Worm (Caenorhabditis elegans) whole organism, L2 larva: ENCODE measurements around the gene tor-2.

ENCODE experiments used
- Y55F3AM.14 ChIP-seq: fragments of 200-800 bp; sonication (Bioruptor generic); optimal IDR thresholded peaks from 2 replicates; lab custom pipeline; 2018; ENCODE audit warnings: mild to moderate bottlenecking, missing genetic modification characterization, missing compliant biosample characterization
- aly-2 ChIP-seq: fragments of 150-350 bp; optimal IDR thresholded peaks from 2 replicates; lab custom pipeline; 2014; ENCODE audit warnings: missing biosample characterization, missing genetic modification characterization
- ceh-82 ChIP-seq: fragments of 150-350 bp; optimal IDR thresholded peaks from 2 replicates; lab custom pipeline; 2014; ENCODE audit warnings: missing biosample characterization, missing genetic modification characterization
- crh-2 ChIP-seq: sonication (generic microtip); optimal IDR thresholded peaks from 2 replicates; lab custom pipeline; 2017; ENCODE audit warnings: missing biosample characterization, missing genetic modification characterization
- dmd-4 ChIP-seq: sonication (generic microtip); optimal IDR thresholded peaks from 2 replicates; lab custom pipeline; 2017; ENCODE audit warnings: missing biosample characterization, missing genetic modification characterization
- egl-27 ChIP-seq: sonication (generic microtip); optimal IDR thresholded peaks from 3 replicates; lab custom pipeline; 2017; ENCODE audit warnings: missing biosample characterization, missing genetic modification reagents, missing genetic modification characterization
- elt-3 ChIP-seq: sonication (generic microtip); optimal IDR thresholded peaks from 2 replicates; lab custom pipeline; 2017; ENCODE audit warnings: missing biosample characterization, missing genetic modification characterization
- fos-1 ChIP-seq: fragments of 150-350 bp; optimal IDR thresholded peaks from 2 replicates; lab custom pipeline; 2014; ENCODE audit warnings: missing biosample characterization, missing genetic modification characterization
- lsy-2 ChIP-seq, 2 experiments: fragments of 150-350 bp in 1 of 2; sonication (generic microtip) in 1 of 2; optimal IDR thresholded peaks; 2 replicates each; lab custom pipeline; 2014 to 2017; ENCODE audit warnings: missing biosample characterization in 2 of 2, missing genetic modification characterization in 2 of 2
- mdl-1 ChIP-seq, 2 experiments: fragments of 150-350 bp in 1 of 2; sonication (generic microtip) in 1 of 2; optimal IDR thresholded peaks; 2 replicates each; lab custom pipeline; 2017; ENCODE audit warnings: missing biosample characterization in 2 of 2, missing genetic modification characterization in 2 of 2
- nhr-10 ChIP-seq: sonication (generic microtip); optimal IDR thresholded peaks from 2 replicates; lab custom pipeline; 2017; ENCODE audit warnings: missing biosample characterization, missing genetic modification characterization
- nhr-11 ChIP-seq: fragments of 150-350 bp; optimal IDR thresholded peaks from 2 replicates; lab custom pipeline; 2014; ENCODE audit warnings: missing biosample characterization, missing genetic modification characterization
- nhr-21 ChIP-seq: fragments of 150-350 bp; optimal IDR thresholded peaks from 2 replicates; lab custom pipeline; 2014; ENCODE audit warnings: missing biosample characterization, missing genetic modification characterization
- nhr-6 ChIP-seq: fragments of 150-350 bp; optimal IDR thresholded peaks from 2 replicates; lab custom pipeline; 2014; ENCODE audit warnings: missing biosample characterization, missing genetic modification characterization
- nhr-77 ChIP-seq: fragments of 150-350 bp; optimal IDR thresholded peaks from 2 replicates; lab custom pipeline; 2014; ENCODE audit warnings: missing biosample characterization, missing genetic modification characterization
- skn-1 ChIP-seq: sonication (generic microtip); optimal IDR thresholded peaks from 2 replicates; lab custom pipeline; 2017; ENCODE audit warnings: missing biosample characterization, missing genetic modification characterization
- sma-9 ChIP-seq, 2 experiments: fragments of 150-350 bp in 1 of 2; sonication (generic microtip) in 1 of 2; optimal IDR thresholded peaks; 2 replicates each; lab custom pipeline; 2014 to 2016; ENCODE audit warnings: missing genetic modification characterization in 2 of 2, mild to moderate bottlenecking in 1 of 2, missing biosample characterization in 1 of 2, missing compliant biosample characterization in 1 of 2, missing genetic modification reagents in 1 of 2, moderate library complexity in 1 of 2
- unc-62 ChIP-seq: fragments of 150-350 bp; optimal IDR thresholded peaks from 2 replicates; lab custom pipeline; 2014; ENCODE audit warnings: missing biosample characterization, missing genetic modification reagents, missing genetic modification characterization
- zag-1 ChIP-seq: fragments of 150-350 bp; optimal IDR thresholded peaks from 2 replicates; lab custom pipeline; 2014; ENCODE audit warnings: missing biosample characterization, missing genetic modification characterization
- ztf-1 ChIP-seq: fragments of 200-800 bp; sonication (Bioruptor generic); conservative IDR thresholded peaks from 2 replicates; pipeline ENCODE4 v1.3.6; 2022; ENCODE audit warnings: missing genetic modification characterization, missing compliant biosample characterization
- ztf-11 ChIP-seq: sonication (generic microtip); optimal IDR thresholded peaks from 2 replicates; lab custom pipeline; 2017; ENCODE audit warnings: missing biosample characterization, missing genetic modification characterization

tor-2 gene

ce11 chrIV:13941640-13942039, 42.3 kb downstream of the tor-2 start:
- no peak for TF ChIP-seq ztf-11
- TF ChIP-seq nhr-6 (tag; lab: Kevin White, UChicago), result no peak
- TF ChIP-seq nhr-10 (tag; lab: Kevin White, UChicago), result no peak
- no peak for TF ChIP-seq crh-2
- no peak for TF ChIP-seq aly-2 (tag; lab: Kevin White, UChicago)
- TF ChIP-seq egl-27 (tag; lab: Kevin White, UChicago), result no peak
- no peak for TF ChIP-seq skn-1 (tag; lab: Kevin White, UChicago)
- TF ChIP-seq lsy-2 (tag; optimal IDR thresholded peaks at IDR 0.05; lab: Kevin White, UChicago), result no peak
- TF ChIP-seq ceh-82 (tag; lab: Kevin White, UChicago), result no peak
- no peak for TF ChIP-seq nhr-21 (tag; lab: Kevin White, UChicago)

ce11 chrIV:13940847-13941246, 43.1 kb downstream of the tor-2 start:
- TF ChIP-seq fos-1 (tag; lab: Kevin White, UChicago) (peak; percentile 85), zag-1 (no peak)
- TF ChIP-seq, all 48 proteins: peak for 1

DNA sequence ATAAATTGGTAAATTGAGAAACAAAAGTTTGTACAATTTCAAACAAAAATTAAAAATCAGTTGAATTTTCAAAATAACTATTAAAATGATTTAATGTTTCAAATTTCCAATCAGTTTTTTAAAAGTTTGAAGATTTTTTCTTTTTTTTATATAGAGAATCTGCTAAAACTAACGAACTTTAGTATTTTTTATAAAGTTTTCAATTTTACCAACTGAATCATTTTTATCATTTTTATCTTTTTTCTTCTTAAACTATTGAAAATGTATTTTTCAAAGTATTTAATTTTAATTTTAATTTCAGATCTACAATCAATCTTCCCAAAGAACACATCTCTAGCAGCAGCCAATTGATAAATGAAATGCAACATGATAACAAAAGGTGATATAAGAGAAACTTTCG, 49.9 kb downstream of the tor-2 start, which contains the start of gene Y37A1A.4:
Gene Y37A1A.4, plus strand, starts transcription at position 301 of the 400 bp plus-strand sequence.
- TF ChIP-seq nhr-77 (tag; lab: Kevin White, UChicago) (no peak), elt-3 (tag; lab: Kevin White, UChicago) (no peak), unc-62 (no peak), nhr-11 (tag; lab: Kevin White, UChicago) (no peak), Y55F3AM.14 (no peak), mdl-1 (tag; optimal IDR thresholded peaks at IDR 0.05; lab: Kevin White, UChicago) (no peak), ztf-1 (GFP tag; lab: Robert Waterston, UW) (no peak), sma-9 (GFP tag; optimal IDR thresholded peaks at IDR 0.05; lab: Kevin White, UChicago) (no peak), sma-9 (tag; optimal IDR thresholded peaks at IDR 0.05; lab: Kevin White, UChicago) (no peak), dmd-4 (tag; lab: Kevin White, UChicago) (no peak)
- TF ChIP-seq, all 48 proteins: peak for 0
